Worm (Caenorhabditis elegans) whole organism, young adult: ENCODE results near the gene cest-13.

Source experiments
- B0261.1 ChIP-seq: sonication (generic microtip); optimal IDR thresholded peaks from 2 replicates; lab custom pipeline; 2016; ENCODE audit warnings: mild to moderate bottlenecking, missing genetic modification characterization, moderate library complexity, missing compliant biosample characterization
- C06A6.2 ChIP-seq: fragments of 200-800 bp; sonication (Bioruptor generic); conservative IDR thresholded peaks from 2 replicates; pipeline ENCODE4 v1.3.6; 2022; ENCODE audit warnings: missing genetic modification characterization, missing compliant biosample characterization
- D2030.7 ChIP-seq: fragments of 200-800 bp; sonication (Bioruptor generic); IDR thresholded peaks from 2 replicates; pipeline ENCODE4 v1.3.6; 2022; ENCODE audit warnings: missing genetic modification reagents, missing genetic modification characterization, missing compliant biosample characterization
- F23B12.7 ChIP-seq: sonication (generic microtip); optimal IDR thresholded peaks from 2 replicates; lab custom pipeline; 2017; ENCODE audit warnings: missing genetic modification characterization, mild to moderate bottlenecking, missing compliant biosample characterization, antibody characterized with exemption, moderate library complexity; ENCODE audit not compliant: insufficient read depth
- F33H1.4 ChIP-seq: fragments of 200-800 bp; sonication (Bioruptor generic); IDR thresholded peaks from 2 replicates; pipeline ENCODE4 v1.3.6; 2022; ENCODE audit warnings: missing genetic modification reagents, missing genetic modification characterization, missing compliant biosample characterization
- F37B4.10 ChIP-seq: fragments of 200-800 bp; sonication (Bioruptor generic); IDR thresholded peaks from 2 replicates; pipeline ENCODE4 v1.3.6; 2022; ENCODE audit warnings: missing genetic modification characterization, missing compliant biosample characterization
- F49E8.2 ChIP-seq: sonication (generic microtip); optimal IDR thresholded peaks from 3 replicates; lab custom pipeline; 2017; ENCODE audit warnings: missing genetic modification characterization, mild to moderate bottlenecking, missing compliant biosample characterization, antibody characterized with exemption, moderate library complexity; ENCODE audit not compliant: insufficient read depth
- F55B11.4 ChIP-seq: sonication (generic microtip); optimal IDR thresholded peaks from 2 replicates; lab custom pipeline; 2016; ENCODE audit warnings: missing compliant biosample characterization, missing genetic modification characterization, borderline replicate concordance; ENCODE audit not compliant: insufficient read depth
- F57C9.4 ChIP-seq: sonication (generic microtip); optimal IDR thresholded peaks from 2 replicates; lab custom pipeline; 2017; ENCODE audit warnings: mild to moderate bottlenecking, missing genetic modification characterization, missing compliant biosample characterization
- K12H6.12 ChIP-seq: fragments of 200-800 bp; sonication (Bioruptor generic); optimal IDR thresholded peaks from 2 replicates; lab custom pipeline; 2018; ENCODE audit warnings: mild to moderate bottlenecking, missing genetic modification characterization, missing compliant biosample characterization
- Y53G8AR.9 ChIP-seq: fragments of 200-800 bp; sonication (Bioruptor generic); conservative IDR thresholded peaks from 2 replicates; pipeline ENCODE4 v1.3.6; 2022; ENCODE audit warnings: missing genetic modification reagents, missing genetic modification characterization, missing compliant biosample characterization
- Y56A3A.18 ChIP-seq: fragments of 200-800 bp; sonication (Bioruptor generic); IDR thresholded peaks from 2 replicates; pipeline ENCODE4 v1.3.6; 2022; ENCODE audit warnings: missing genetic modification reagents, missing genetic modification characterization, missing compliant biosample characterization
- Y79H2A.3 ChIP-seq: fragments of 200-800 bp; sonication (Bioruptor generic); conservative IDR thresholded peaks from 2 replicates; pipeline ENCODE4 v1.3.6; 2022; ENCODE audit warnings: missing genetic modification reagents, missing genetic modification characterization, missing compliant biosample characterization
- ZK185.1 ChIP-seq: sonication (generic microtip); optimal IDR thresholded peaks from 2 replicates; lab custom pipeline; 2016; ENCODE audit warnings: mild to moderate bottlenecking, missing genetic modification characterization, missing compliant biosample characterization; ENCODE audit not compliant: poor library complexity, severe bottlenecking
- ama-1 ChIP-seq, 3 experiments: fragments of 150-350 bp in 1 of 3; sonication (generic microtip) in 2 of 3; optimal IDR thresholded peaks; 2 replicates each; lab custom pipeline; 2014 to 2018; ENCODE audit warnings: missing biosample characterization in 2 of 3, missing genetic modification characterization in 2 of 3, missing genetic modification reagents in 2 of 3
- aptf-3 ChIP-seq: fragments of 200-800 bp; sonication (Bioruptor generic); IDR thresholded peaks from 2 replicates; pipeline ENCODE4 v1.3.6; 2022; ENCODE audit warnings: missing genetic modification characterization, missing compliant biosample characterization
- athp-1 ChIP-seq: sonication (generic microtip); optimal IDR thresholded peaks from 2 replicates; lab custom pipeline; 2017; ENCODE audit warnings: mild to moderate bottlenecking, missing genetic modification characterization, missing compliant biosample characterization
- attf-5 ChIP-seq: fragments of 200-800 bp; sonication (Bioruptor generic); optimal IDR thresholded peaks from 2 replicates; lab custom pipeline; 2018; ENCODE audit warnings: mild to moderate bottlenecking, missing genetic modification characterization, missing compliant biosample characterization
- bed-1 ChIP-seq: fragments of 200-800 bp; sonication (Bioruptor generic); IDR thresholded peaks from 2 replicates; pipeline ENCODE4 v1.3.6; 2022; ENCODE audit warnings: missing genetic modification reagents, missing genetic modification characterization, missing compliant biosample characterization
- cebp-2 ChIP-seq: fragments of 200-800 bp; sonication (Bioruptor generic); IDR thresholded peaks from 2 replicates; pipeline ENCODE4 v1.3.6; 2022; ENCODE audit warnings: missing genetic modification characterization, missing compliant biosample characterization
- ceh-40 ChIP-seq: fragments of 200-800 bp; sonication (Bioruptor generic); IDR thresholded peaks from 2 replicates; pipeline ENCODE4 v1.3.6; 2022; ENCODE audit warnings: missing genetic modification characterization, missing compliant biosample characterization
- ceh-58 ChIP-seq: fragments of 200-800 bp; sonication (Bioruptor generic); IDR thresholded peaks from 2 replicates; pipeline ENCODE4 v1.3.6; 2022; ENCODE audit warnings: missing genetic modification characterization, missing compliant biosample characterization
- chd-7 ChIP-seq: sonication (generic microtip); optimal IDR thresholded peaks from 2 replicates; lab custom pipeline; 2016; ENCODE audit warnings: mild to moderate bottlenecking, missing genetic modification characterization, moderate library complexity, missing compliant biosample characterization
- die-1 ChIP-seq: sonication (generic microtip); optimal IDR thresholded peaks from 2 replicates; lab custom pipeline; 2016; ENCODE audit warnings: missing genotype, mild to moderate bottlenecking, missing genetic modification characterization, missing compliant biosample characterization
- dox-1 ChIP-seq: fragments of 200-800 bp; sonication (Bioruptor generic); IDR thresholded peaks from 2 replicates; pipeline ENCODE4 v1.3.6; 2022; ENCODE audit warnings: missing genetic modification reagents, missing genetic modification characterization, missing compliant biosample characterization
- dpl-1 ChIP-seq: fragments of 150-350 bp; optimal IDR thresholded peaks from 2 replicates; lab custom pipeline; 2014; ENCODE audit warnings: missing biosample characterization, missing genetic modification reagents, missing genetic modification characterization
- efl-1 ChIP-seq: fragments of 150-350 bp; optimal IDR thresholded peaks from 2 replicates; lab custom pipeline; 2014; ENCODE audit warnings: missing biosample characterization, missing genetic modification reagents, missing genetic modification characterization
- egl-44 ChIP-seq: fragments of 200-800 bp; sonication (Bioruptor generic); IDR thresholded peaks from 2 replicates; pipeline ENCODE4 v1.3.6; 2022; ENCODE audit warnings: missing genetic modification reagents, missing genetic modification characterization, missing compliant biosample characterization
- ets-4 ChIP-seq: fragments of 200-800 bp; sonication (Bioruptor generic); optimal IDR thresholded peaks from 2 replicates; lab custom pipeline; 2018; ENCODE audit warnings: mild to moderate bottlenecking, missing genetic modification characterization, missing compliant biosample characterization
- let-607 ChIP-seq, 2 experiments: fragments of 200-800 bp in 1 of 2; sonication (Bioruptor generic) in 1 of 2; sonication (generic microtip) in 1 of 2; optimal IDR thresholded peaks; 2 replicates each; lab custom pipeline; 2016 to 2018; ENCODE audit warnings: mild to moderate bottlenecking in 2 of 2, missing compliant biosample characterization in 2 of 2, missing genetic modification characterization in 2 of 2, moderate library complexity in 2 of 2, missing genotype in 1 of 2
- lin-26 ChIP-seq: fragments of 200-800 bp; sonication (Bioruptor generic); IDR thresholded peaks from 2 replicates; pipeline ENCODE4 v1.3.6; 2022; ENCODE audit warnings: missing genetic modification reagents, missing genetic modification characterization, missing compliant biosample characterization
- lir-1 ChIP-seq: fragments of 200-800 bp; sonication (Bioruptor generic); conservative IDR thresholded peaks from 2 replicates; pipeline ENCODE4 v1.3.6; 2022; ENCODE audit warnings: missing genetic modification reagents, missing genetic modification characterization, missing compliant biosample characterization
- madf-10 ChIP-seq: sonication (generic microtip); optimal IDR thresholded peaks from 2 replicates; lab custom pipeline; 2016; ENCODE audit warnings: mild to moderate bottlenecking, missing genetic modification characterization, missing compliant biosample characterization
- mxl-1 ChIP-seq: sonication (generic microtip); optimal IDR thresholded peaks from 2 replicates; lab custom pipeline; 2016; ENCODE audit warnings: missing genetic modification characterization, missing compliant biosample characterization
- nhr-179 ChIP-seq: sonication (generic microtip); optimal IDR thresholded peaks from 2 replicates; lab custom pipeline; 2016; ENCODE audit warnings: mild to moderate bottlenecking, missing genetic modification characterization, missing compliant biosample characterization
- nhr-80 ChIP-seq: sonication (generic microtip); optimal IDR thresholded peaks from 2 replicates; lab custom pipeline; 2016; ENCODE audit warnings: missing genetic modification characterization, missing compliant biosample characterization
- pbrm-1 ChIP-seq: fragments of 200-800 bp; sonication (Bioruptor generic); IDR thresholded peaks from 2 replicates; pipeline ENCODE4 v1.3.6; 2022; ENCODE audit warnings: missing genetic modification reagents, missing genetic modification characterization, missing compliant biosample characterization
- rec-8 ChIP-seq, 2 experiments: sonication (generic microtip); optimal IDR thresholded peaks; 2 replicates each; lab custom pipeline; 2016; ENCODE audit warnings: mild to moderate bottlenecking in 2 of 2, missing genetic modification characterization in 2 of 2, missing genetic modification reagents in 2 of 2, missing genotype in 2 of 2, missing biosample characterization in 1 of 2, missing compliant biosample characterization in 1 of 2, moderate library complexity in 1 of 2
- sea-2 ChIP-seq: fragments of 200-800 bp; sonication (Bioruptor generic); IDR thresholded peaks from 2 replicates; pipeline ENCODE4 v1.3.6; 2022; ENCODE audit warnings: missing genetic modification characterization, missing compliant biosample characterization
- snpc-3.4 ChIP-seq: sonication (generic microtip); optimal IDR thresholded peaks from 2 replicates; lab custom pipeline; 2017; ENCODE audit warnings: missing genetic modification characterization, mild to moderate bottlenecking, missing compliant biosample characterization, antibody characterized with exemption, moderate library complexity, missing genotype, missing genetic modification reagents
- snpc-4 ChIP-seq, 5 experiments: fragments of 150-350 bp in 1 of 5; sonication (generic microtip) in 4 of 5; optimal IDR thresholded peaks; 2 replicates each; lab custom pipeline; 2014 to 2018; ENCODE audit warnings: missing genetic modification characterization in 5 of 5, missing biosample characterization in 3 of 5, antibody characterized with exemption in 2 of 5, mild to moderate bottlenecking in 2 of 5, missing compliant biosample characterization in 2 of 5, missing genotype in 2 of 5, moderate library complexity in 2 of 5, missing genetic modification reagents in 1 of 5
- somi-1 ChIP-seq: fragments of 200-800 bp; sonication (Bioruptor generic); optimal IDR thresholded peaks from 2 replicates; lab custom pipeline; 2018; ENCODE audit warnings: mild to moderate bottlenecking, missing genetic modification characterization, missing compliant biosample characterization
- tbp1 ChIP-seq: fragments of 200-800 bp; sonication (Bioruptor generic); optimal IDR thresholded peaks from 2 replicates; lab custom pipeline; 2018; ENCODE audit warnings: mild to moderate bottlenecking, missing genetic modification characterization, missing compliant biosample characterization
- tlf-1 ChIP-seq: fragments of 200-800 bp; sonication (Bioruptor generic); optimal IDR thresholded peaks from 2 replicates; lab custom pipeline; 2018; ENCODE audit warnings: mild to moderate bottlenecking, missing genetic modification characterization, missing compliant biosample characterization
- ztf-25 ChIP-seq: fragments of 200-800 bp; sonication (Bioruptor generic); IDR thresholded peaks from 2 replicates; pipeline ENCODE4 v1.3.6; 2022; ENCODE audit warnings: missing genetic modification reagents, missing genetic modification characterization, missing compliant biosample characterization
- ztf-3 ChIP-seq: fragments of 200-800 bp; sonication (Bioruptor generic); optimal IDR thresholded peaks from 2 replicates; lab custom pipeline; 2018; ENCODE audit warnings: mild to moderate bottlenecking, missing genetic modification characterization, missing compliant biosample characterization

Gene cest-13

ce11 chrX:13714710-13715109, 45.3 kb upstream of the cest-13 start (continued):
- TF ChIP-seq chd-7 (tag; lab: Kevin White, UChicago): no peak
- peak; percentile 88 for TF ChIP-seq tbp1 (GFP tag; lab: Kevin White, UChicago)
- TF ChIP-seq somi-1 (GFP tag; lab: Kevin White, UChicago): peak; percentile 13
- peak; percentile 71 for TF ChIP-seq snpc-3.4 (tag; lab: Kevin White, UChicago)
- peak in 1 of 2 experiments; percentile 20 for TF ChIP-seq let-607 (tag; optimal IDR thresholded peaks at IDR 0.05; lab: Kevin White, UChicago)
- TF ChIP-seq ets-4 (GFP tag; lab: Kevin White, UChicago): no peak
- 0 out of 2 replicates have a peak, but pooled peaks have one; percentile 71 for TF ChIP-seq ceh-40 (GFP tag; lab: Robert Waterston, UW)
- peak; percentile 57; the same call in 1 of the 2 replicates for TF ChIP-seq ztf-25 (GFP tag; lab: Robert Waterston, UW)
- peak; percentile 52 to 68 for TF ChIP-seq rec-8 (tag; optimal IDR thresholded peaks at IDR 0.05; lab: Kevin White, UChicago)
- no peak for TF ChIP-seq dpl-1
- TF ChIP-seq F37B4.10 (GFP tag; lab: Robert Waterston, UW): no peak
- peak; percentile 12 for TF ChIP-seq mxl-1 (tag; lab: Kevin White, UChicago)
- no peak for TF ChIP-seq F55B11.4 (tag; lab: Kevin White, UChicago)
- peak; percentile 8 for TF ChIP-seq athp-1 (tag; lab: Kevin White, UChicago)
- TF ChIP-seq dox-1: peak; percentile 67
- TF ChIP-seq B0261.1 (tag; lab: Kevin White, UChicago): peak; percentile 75
- TF ChIP-seq ama-1 (optimal IDR thresholded peaks at IDR 0.05; lab: Kevin White, UChicago): no peak
- peak in 1 of 2 experiments; percentile 59 for TF ChIP-seq ama-1 (GFP tag; optimal IDR thresholded peaks at IDR 0.05; lab: Kevin White, UChicago)
- peak; percentile 42; the same call in 1 of the 2 replicates for TF ChIP-seq egl-44 (GFP tag; lab: Robert Waterston, UW)
- no peak for TF ChIP-seq sea-2 (GFP tag; lab: Robert Waterston, UW)
- TF ChIP-seq cebp-2 (GFP tag; lab: Robert Waterston, UW): peak; percentile 87
- peak; percentile 65; the same call in 1 of the 2 replicates for TF ChIP-seq Y56A3A.18
- TF ChIP-seq D2030.7: peak; percentile 54; the same call in 1 of the 2 replicates
- TF ChIP-seq F23B12.7 (tag; lab: Kevin White, UChicago): peak; percentile 28
- no peak for TF ChIP-seq ceh-58 (GFP tag; lab: Robert Waterston, UW)
- 0 out of 2 replicates have a peak, but pooled peaks have one; percentile 80 for TF ChIP-seq aptf-3
- peak; percentile 43 for TF ChIP-seq ZK185.1 (tag; lab: Kevin White, UChicago)
- TF ChIP-seq F33H1.4 (GFP tag; lab: Robert Waterston, UW): no peak
- TF ChIP-seq efl-1 (GFP tag; lab: Kevin White, UChicago): no peak
- peak; percentile 25 for TF ChIP-seq nhr-179
- TF ChIP-seq pbrm-1: no peak
- TF ChIP-seq snpc-4 (GFP tag; optimal IDR thresholded peaks at IDR 0.05; lab: Kevin White, UChicago): peak; percentile 39
- TF ChIP-seq snpc-4 (tag; optimal IDR thresholded peaks at IDR 0.05; lab: Kevin White, UChicago): peak in 3 of 4 experiments; percentile 60 to 69 (median 68)

ce11 chrX:13716313-13716712, 43.7 kb upstream of the cest-13 start:
- TF ChIP-seq ZK185.1 (tag; lab: Kevin White, UChicago) (peak; percentile 30), tlf-1 (no peak), ztf-3 (GFP tag; lab: Kevin White, UChicago) (no peak), lin-26 (GFP tag; lab: Robert Waterston, UW) (peak; percentile 75; the same call in 1 of the 2 replicates), F57C9.4 (tag; lab: Kevin White, UChicago) (no peak), bed-1 (no peak), rec-8 (tag; optimal IDR thresholded peaks at IDR 0.05; lab: Kevin White, UChicago) (no peak), C06A6.2 (GFP tag; lab: Robert Waterston, UW) (peak; percentile 24; the same call in 1 of the 2 replicates), F49E8.2 (tag; lab: Kevin White, UChicago) (no peak), madf-10 (tag; lab: Kevin White, UChicago) (peak; percentile 8), K12H6.12 (tag; lab: Kevin White, UChicago) (peak; percentile 2), Y53G8AR.9 (peak; percentile 37; the same call in 1 of the 2 replicates), nhr-80 (peak; percentile 11), attf-5 (GFP tag; lab: Kevin White, UChicago) (peak; percentile 6), Y79H2A.3 (no peak), lir-1 (0 out of 2 replicates have a peak, but pooled peaks have one; percentile 12), chd-7 (tag; lab: Kevin White, UChicago) (no peak), die-1 (tag; lab: Kevin White, UChicago) (peak; percentile 51)
